Worm (Caenorhabditis elegans): ENCODE results near the gene nhr-251.

Gene nhr-251

ce11 chrV:597823-598222, 2.5 kb upstream of the nhr-251 start:
- TF ChIP-seq Y95B8A.8 (GFP tag; IDR thresholded peaks at IDR 0.05) = no peak
- no peak for TF ChIP-seq snpc-4 (GFP tag; optimal IDR thresholded peaks at IDR 0.05)
- no peak for TF ChIP-seq snpc-4 (tag; optimal IDR thresholded peaks at IDR 0.05)
- no peak for TF ChIP-seq fkh-3 (tag; optimal IDR thresholded peaks at IDR 0.05)
- no peak for TF ChIP-seq ets-4 (GFP tag; optimal IDR thresholded peaks at IDR 0.05)
- no peak for TF ChIP-seq aptf-3 (GFP tag; IDR thresholded peaks at IDR 0.05)

DNA sequence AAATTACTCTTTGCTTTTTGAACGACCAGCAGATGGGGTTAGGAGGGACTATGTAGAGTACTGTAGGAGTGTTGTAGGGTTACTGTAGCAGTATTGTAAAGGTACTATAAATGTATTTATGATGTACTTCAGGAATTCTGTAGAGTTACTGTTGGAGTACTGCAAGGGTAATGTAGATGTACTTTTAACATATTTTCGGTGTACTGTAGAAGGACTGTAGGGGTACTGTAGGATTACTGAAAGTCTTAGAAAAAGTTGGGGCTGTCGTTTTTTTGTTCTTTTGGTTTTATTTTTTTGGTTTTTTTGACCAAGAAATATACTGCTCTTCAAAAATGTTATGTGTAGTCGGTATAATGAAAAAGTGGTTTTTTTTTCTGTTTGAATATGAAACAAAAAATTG, 1.7 kb upstream of the nhr-251 start:
- TF ChIP-seq rpc-1 (optimal IDR thresholded peaks at IDR 0.05) = no peak
- no peak for TF ChIP-seq rpc-1 (tag; optimal IDR thresholded peaks at IDR 0.05)
- TF ChIP-seq aptf-3 (GFP tag; IDR thresholded peaks at IDR 0.05) = no peak
- TF ChIP-seq ztf-6 (GFP tag; IDR thresholded peaks at IDR 0.05) = no peak
- no peak for TF ChIP-seq hlh-12 (tag; optimal IDR thresholded peaks at IDR 0.05)
- no peak for TF ChIP-seq mcd-1 (GFP tag; IDR thresholded peaks at IDR 0.05)
- no peak for TF ChIP-seq ceh-100 (GFP tag; IDR thresholded peaks at IDR 0.05)
- no peak for TF ChIP-seq repo-1 (tag; optimal IDR thresholded peaks at IDR 0.05)
- TF ChIP-seq F49E8.2 (tag; optimal IDR thresholded peaks at IDR 0.05; ENCODE audit: insufficient read depth) = no peak
- no peak for TF ChIP-seq egl-44 (GFP tag; IDR thresholded peaks at IDR 0.05)
- no peak for TF ChIP-seq F10E7.11 (tag; optimal IDR thresholded peaks at IDR 0.05)

DNA sequence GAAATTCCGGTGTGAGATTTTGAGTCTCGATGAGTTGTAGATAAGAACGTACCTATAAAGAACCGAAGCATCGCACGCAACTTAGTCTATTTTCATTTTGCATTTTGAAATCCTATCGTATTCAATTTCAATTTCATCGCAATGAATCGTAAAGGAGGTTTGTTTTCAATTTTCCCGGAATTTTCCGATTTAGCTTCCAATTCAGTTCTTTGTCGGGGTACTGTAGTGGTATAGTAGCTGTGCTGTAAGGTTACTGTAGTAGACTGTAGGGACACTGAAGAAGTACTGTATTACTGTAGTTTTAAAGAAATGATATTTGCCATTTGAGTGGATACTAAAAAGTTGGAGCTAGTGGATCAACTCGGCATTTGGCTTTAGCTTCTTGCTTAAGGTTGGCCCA, 548 bp upstream of the nhr-251 start:
- no peak for TF ChIP-seq zfh-2 (GFP tag; conservative IDR thresholded peaks at IDR 0.05)
- no peak for TF ChIP-seq nfya-2 (GFP tag; IDR thresholded peaks at IDR 0.05)
- TF ChIP-seq ztf-6 (GFP tag; IDR thresholded peaks at IDR 0.05) = no peak
- TF ChIP-seq ceh-40 (GFP tag; IDR thresholded peaks at IDR 0.05) = no peak
- no peak for TF ChIP-seq madf-8 (GFP tag; conservative IDR thresholded peaks at IDR 0.05)
- TF ChIP-seq ets-4 (GFP tag; optimal IDR thresholded peaks at IDR 0.05) = no peak
- TF ChIP-seq mes-4 (tag; optimal IDR thresholded peaks at IDR 0.05) = no peak
- TF ChIP-seq F22D6.2 (tag; optimal IDR thresholded peaks at IDR 0.05) = no peak
- no peak for TF ChIP-seq F33H1.4 (GFP tag; IDR thresholded peaks at IDR 0.05)

- TF ChIP-seq T07F8.4 (tag; optimal IDR thresholded peaks at IDR 0.05) (no peak), tbx-9 (tag; optimal IDR thresholded peaks at IDR 0.05; ENCODE audit: borderline replicate concordance) (no peak), madf-3 (GFP tag; IDR thresholded peaks at IDR 0.05) (no peak), hlh-12 (tag; optimal IDR thresholded peaks at IDR 0.05) (no peak), nfyb-1 (GFP tag; IDR thresholded peaks at IDR 0.05) (no peak), egrh-3 (GFP tag; IDR thresholded peaks at IDR 0.05) (no peak), nhr-80 (tag; optimal IDR thresholded peaks at IDR 0.05) (no peak), athp-1 (tag; optimal IDR thresholded peaks at IDR 0.05) (no peak), lsy-27 (tag; optimal IDR thresholded peaks at IDR 0.05; ENCODE audit: borderline replicate concordance, insufficient read depth) (no peak), nfya-2 (GFP tag; IDR thresholded peaks at IDR 0.05) (no peak), Y53G8AR.9 (GFP tag; conservative IDR thresholded peaks at IDR 0.05) (no peak), nhr-179 (tag; optimal IDR thresholded peaks at IDR 0.05) (no peak), him-1 (tag; optimal IDR thresholded peaks at IDR 0.05) (no peak), hlh-26 (GFP tag; conservative IDR thresholded peaks at IDR 0.05) (no peak)
These were observed 3.8 kb downstream of the nhr-251 start, which contains the start of gene srlf-37 for ce11 chrV:604105-604504. TSS of gene srlf-37 (minus strand) at chrV:604205.

ce11 chrV:608844-609243, 8.5 kb downstream of the nhr-251 start, which contains the start of gene srw-109:
TSS of gene srw-109 (minus strand) at chrV:608944.
- TF ChIP-seq C06A6.2 (GFP tag; conservative IDR thresholded peaks at IDR 0.05) (no peak), tlf-1 (GFP tag; optimal IDR thresholded peaks at IDR 0.05) (no peak), chd-7 (tag; optimal IDR thresholded peaks at IDR 0.05) (no peak), ztf-26 (tag; optimal IDR thresholded peaks at IDR 0.05) (no peak), F57A8.1 (GFP tag; optimal IDR thresholded peaks at IDR 0.05) (no peak), bed-2 (GFP tag; IDR thresholded peaks at IDR 0.05) (no peak), mxl-1 (tag; optimal IDR thresholded peaks at IDR 0.05) (no peak), F55B11.4 (tag; optimal IDR thresholded peaks at IDR 0.05; ENCODE audit: borderline replicate concordance, insufficient read depth) (no peak), Y67H2A.10 (GFP tag; conservative IDR thresholded peaks at IDR 0.05) (no peak), unc-130 (GFP tag; optimal IDR thresholded peaks at IDR 0.05) (no peak), ceh-91 (GFP tag; IDR thresholded peaks at IDR 0.05) (no peak), F10E7.11 (tag; optimal IDR thresholded peaks at IDR 0.05) (no peak), repo-1 (tag; optimal IDR thresholded peaks at IDR 0.05) (no peak)
